Worm (Caenorhabditis elegans): Measurements from ENCODE around the gene clec-48.

- no peak for TF ChIP-seq nhr-77 (tag; optimal IDR thresholded peaks at IDR 0.05)
- no peak for TF ChIP-seq sea-2 (GFP tag; optimal IDR thresholded peaks at IDR 0.05)
Observed at ce11 chrV:18134378-18134777, 23.4 kb upstream of the clec-48 start, which contains the start of gene Y37H2A.7.
